Worm (Caenorhabditis elegans) whole organism, early embryonic: ENCODE measurements around the gene F32D8.2.

Experiments
- aly-1 ChIP-seq: sonication (generic microtip); optimal IDR thresholded peaks from 2 replicates; lab custom pipeline; 2016; ENCODE audit warnings: missing genetic modification characterization, missing compliant biosample characterization
- ama-1 ChIP-seq: fragments of 150-350 bp; optimal IDR thresholded peaks from 2 replicates; lab custom pipeline; 2014
- ets-7 ChIP-seq: sonication (generic microtip); optimal IDR thresholded peaks from 2 replicates; lab custom pipeline; 2016; ENCODE audit warnings: missing genotype, missing genetic modification characterization, missing compliant biosample characterization
- hmbx-1 ChIP-seq: sonication (generic microtip); optimal IDR thresholded peaks from 2 replicates; lab custom pipeline; 2016; ENCODE audit warnings: mild to moderate bottlenecking, missing genetic modification characterization, missing compliant biosample characterization
- tbx-37 ChIP-seq: fragments of 200-800 bp; sonication (Bioruptor generic); conservative IDR thresholded peaks from 2 replicates; pipeline ENCODE4 v1.3.6; 2022; ENCODE audit warnings: missing genetic modification reagents, missing genetic modification characterization, missing compliant biosample characterization

ce11 chrV:10929511-10929910, 45.9 kb downstream of the F32D8.2 start, which contains the start of gene F58B4.3:
- TF ChIP-seq ama-1 (lab: Kevin White, UChicago) (no peak), tbx-37 (GFP tag; lab: Robert Waterston, UW) (no peak), ets-7 (tag; lab: Kevin White, UChicago) (no peak), hmbx-1 (tag; lab: Kevin White, UChicago) (no peak), aly-1 (tag; lab: Kevin White, UChicago) (no peak)
